Worm (Caenorhabditis elegans): ENCODE results near the gene F52D2.6.

The F52D2.6 gene

DNA sequence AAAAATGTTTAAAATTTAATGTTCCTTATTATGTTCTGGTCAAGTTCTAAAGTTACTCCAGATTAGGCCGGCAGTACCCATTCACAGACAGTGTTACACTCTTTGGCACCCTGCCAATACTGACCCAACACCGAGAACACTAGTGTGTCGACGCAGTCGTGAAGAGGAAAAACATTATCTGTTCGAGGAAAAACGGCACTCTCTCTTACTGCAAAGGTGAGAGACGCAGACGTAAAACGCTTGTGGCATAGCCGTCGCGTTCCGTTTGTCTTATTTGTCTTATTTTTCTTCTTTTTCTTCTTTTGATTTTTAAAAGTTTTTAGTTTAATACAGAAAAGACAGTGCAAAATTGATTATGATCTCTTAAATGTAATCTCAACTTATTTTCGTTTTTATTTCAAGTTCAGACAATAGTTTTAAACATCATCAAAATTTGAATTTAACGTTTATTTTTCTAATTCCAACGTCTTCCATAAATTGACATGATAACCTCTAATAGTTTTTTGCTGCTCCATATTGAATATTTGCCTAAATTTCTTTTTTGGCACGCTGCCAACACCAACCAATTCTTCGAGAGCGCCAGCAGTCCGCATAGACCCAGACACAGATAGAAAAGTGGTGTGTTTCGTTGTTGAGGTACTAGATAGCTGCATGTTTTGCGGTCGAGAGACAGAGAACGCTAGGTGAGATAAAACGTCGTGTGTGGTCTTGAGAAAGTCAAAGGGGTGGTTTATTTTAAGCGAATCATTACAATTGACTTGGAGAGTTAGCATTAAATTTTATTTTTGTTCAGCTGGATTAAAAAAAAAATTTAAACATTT, 14.7 kb upstream of the F52D2.6 start (continued):
- TF ChIP-seq ceh-39 (tag; optimal IDR thresholded peaks at IDR 0.05): no peak

DNA sequence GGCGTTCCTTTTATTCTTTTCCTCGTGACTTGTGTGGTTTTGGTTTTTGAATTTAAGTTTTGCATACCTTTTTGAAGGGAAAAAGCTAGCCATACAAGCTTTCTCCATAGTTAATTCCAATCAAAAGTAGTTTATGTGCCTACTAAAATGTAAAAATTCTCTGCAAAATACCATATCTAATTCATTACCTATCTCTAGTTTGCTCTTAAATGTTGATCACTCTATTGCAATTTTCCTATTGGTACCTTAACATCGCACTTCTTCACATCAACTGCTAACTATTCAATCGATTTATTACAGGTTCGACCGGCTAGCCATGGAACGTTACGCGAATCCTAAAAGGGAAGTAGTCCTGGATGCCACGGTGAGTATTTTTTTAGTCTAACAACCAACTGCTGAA, 13.5 kb upstream of the F52D2.6 start, which contains the start of gene F52D2.7:
TSS of gene F52D2.7 (plus strand) at position 301 of the 400 bp plus-strand sequence.
- TF ChIP-seq unc-120 (tag; optimal IDR thresholded peaks at IDR 0.05; ENCODE audit: poor library complexity, severe bottlenecking) (no peak), tbx-8 (GFP tag; optimal IDR thresholded peaks at IDR 0.05) (no peak), unc-39 (tag; optimal IDR thresholded peaks at IDR 0.05) (no peak), flh-1 (GFP tag; optimal IDR thresholded peaks at IDR 0.05) (no peak), pha-4 (tag; optimal IDR thresholded peaks at IDR 0.05) (no peak)

DNA sequence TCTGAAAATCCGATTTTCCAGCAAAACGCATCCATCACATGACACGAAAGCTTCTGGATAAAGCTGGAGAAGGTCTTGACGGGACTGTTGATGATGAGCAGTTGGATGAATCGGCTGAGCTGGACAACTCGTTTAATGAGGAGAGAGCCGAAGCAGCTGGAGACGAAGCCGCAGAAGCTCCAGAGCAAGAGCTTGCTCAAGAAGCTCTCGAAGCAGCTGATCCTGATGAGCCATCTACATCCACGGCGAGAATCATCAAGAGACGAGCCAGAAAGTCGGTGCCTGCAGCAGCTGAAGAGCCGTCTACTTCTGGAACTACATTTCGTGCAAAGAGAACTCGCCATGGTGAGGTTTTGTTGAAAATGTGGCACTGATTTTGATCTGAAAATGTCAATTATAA, 11.4 kb upstream of the F52D2.6 start:
- TF ChIP-seq snpc-4 (tag; optimal IDR thresholded peaks at IDR 0.05): no peak
- no peak for TF ChIP-seq nhr-12 (tag; optimal IDR thresholded peaks at IDR 0.05)
- no peak for TF ChIP-seq M03D4.4 (tag; optimal IDR thresholded peaks at IDR 0.05)
- no peak for TF ChIP-seq mls-2 (tag; optimal IDR thresholded peaks at IDR 0.05)
- no peak for TF ChIP-seq unc-120 (tag; optimal IDR thresholded peaks at IDR 0.05; ENCODE audit: poor library complexity, severe bottlenecking)
- no peak for TF ChIP-seq ces-1 (GFP tag; optimal IDR thresholded peaks at IDR 0.05)
- no peak for TF ChIP-seq blmp-1 (tag; optimal IDR thresholded peaks at IDR 0.05)
- TF ChIP-seq ceh-83 (GFP tag; optimal IDR thresholded peaks at IDR 0.05): no peak
- no peak for TF ChIP-seq ham-2 (GFP tag; optimal IDR thresholded peaks at IDR 0.05)
- no peak for TF ChIP-seq lsy-2 (tag; optimal IDR thresholded peaks at IDR 0.05)

DNA sequence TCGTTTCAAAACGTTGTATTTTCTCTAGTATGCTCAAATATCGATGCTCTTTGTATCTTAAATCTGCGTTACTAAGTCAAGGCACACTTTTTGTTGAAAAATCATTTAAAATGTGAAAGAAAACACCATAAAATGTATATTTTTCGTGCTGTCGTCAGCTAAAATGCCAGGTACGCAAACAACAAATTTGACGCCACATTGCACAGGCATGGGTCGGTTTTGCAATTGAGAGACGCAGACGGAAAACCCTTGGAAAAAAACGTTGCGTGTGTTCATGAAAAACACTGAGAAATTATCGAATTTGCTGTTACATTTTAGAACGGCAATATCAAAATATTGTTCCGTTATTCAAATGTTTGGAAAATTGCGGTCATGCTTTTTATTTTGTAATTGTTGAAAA, 11.0 kb upstream of the F52D2.6 start:
- TF ChIP-seq lin-13 (tag; optimal IDR thresholded peaks at IDR 0.05): peak; percentile 25
- peak; percentile 40 for TF ChIP-seq nhr-237 (tag; optimal IDR thresholded peaks at IDR 0.05)
- TF ChIP-seq ceh-43 (GFP tag; optimal IDR thresholded peaks at IDR 0.05): no peak
- TF ChIP-seq elt-3 (tag; optimal IDR thresholded peaks at IDR 0.05): no peak
- no peak for TF ChIP-seq hlh-1 (tag; optimal IDR thresholded peaks at IDR 0.05)
- TF ChIP-seq pha-4 (tag; optimal IDR thresholded peaks at IDR 0.05): peak; percentile 11
- no peak for TF ChIP-seq zip-8 (tag; optimal IDR thresholded peaks at IDR 0.05)
- peak; percentile 67 for TF ChIP-seq mep-1 (tag; optimal IDR thresholded peaks at IDR 0.05)
- TF ChIP-seq ces-1 (GFP tag; optimal IDR thresholded peaks at IDR 0.05): peak; percentile 21
- no peak for TF ChIP-seq M03D4.4 (tag; optimal IDR thresholded peaks at IDR 0.05)
- no peak for TF ChIP-seq mab-5 (tag; optimal IDR thresholded peaks at IDR 0.05)

DNA sequence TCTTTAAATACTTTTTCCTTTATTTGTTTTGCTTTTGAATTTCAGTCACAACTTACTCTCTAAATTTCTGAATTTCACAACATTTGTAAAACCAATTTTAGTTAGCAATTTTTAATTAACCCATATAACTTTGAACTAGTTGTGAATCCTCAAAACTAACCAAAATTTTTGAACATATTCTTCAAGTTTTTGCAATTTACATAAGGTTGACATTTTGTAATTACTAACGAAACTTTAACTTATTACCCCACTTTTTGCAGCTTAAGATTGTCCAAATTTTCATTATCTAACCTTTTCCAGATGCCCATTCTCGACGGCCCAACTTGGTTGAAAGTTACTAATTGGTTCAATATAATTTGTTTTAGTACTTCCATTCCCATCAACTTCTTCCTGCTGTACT, 6.2 kb upstream of the F52D2.6 start, which contains the start of gene str-79:
TSS of gene str-79 (plus strand) at position 301 of the 400 bp plus-strand sequence.
- no peak for TF ChIP-seq blmp-1 (tag; optimal IDR thresholded peaks at IDR 0.05)
- TF ChIP-seq lsy-2 (tag; optimal IDR thresholded peaks at IDR 0.05): no peak

DNA sequence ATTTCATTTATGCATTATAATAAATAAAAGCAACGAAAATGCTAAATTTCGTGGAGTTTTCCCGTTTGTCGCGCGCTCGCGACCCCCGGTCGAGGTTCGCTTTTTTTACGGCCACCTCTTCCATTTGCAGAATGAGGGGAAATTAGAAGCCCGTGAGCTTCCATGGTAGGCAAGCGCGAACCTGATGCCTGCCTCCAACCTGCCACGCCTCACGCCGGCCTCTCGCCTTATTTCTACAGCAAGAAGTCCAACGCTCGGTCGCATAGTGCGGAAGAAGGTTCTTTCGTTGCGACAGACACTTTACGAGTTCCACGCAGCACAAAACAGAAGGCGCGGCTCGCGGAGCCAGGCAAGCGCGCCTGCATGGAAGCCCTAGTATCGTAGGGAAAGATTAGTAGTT, 4.1 kb upstream of the F52D2.6 start:
- TF ChIP-seq ces-1 (GFP tag; optimal IDR thresholded peaks at IDR 0.05) (no peak), cnd-1 (tag; optimal IDR thresholded peaks at IDR 0.05) (no peak), ceh-83 (GFP tag; optimal IDR thresholded peaks at IDR 0.05) (no peak), snpc-4 (tag; optimal IDR thresholded peaks at IDR 0.05) (no peak), unc-120 (tag; optimal IDR thresholded peaks at IDR 0.05; ENCODE audit: poor library complexity, severe bottlenecking) (no peak), lsy-2 (tag; optimal IDR thresholded peaks at IDR 0.05) (no peak)

DNA sequence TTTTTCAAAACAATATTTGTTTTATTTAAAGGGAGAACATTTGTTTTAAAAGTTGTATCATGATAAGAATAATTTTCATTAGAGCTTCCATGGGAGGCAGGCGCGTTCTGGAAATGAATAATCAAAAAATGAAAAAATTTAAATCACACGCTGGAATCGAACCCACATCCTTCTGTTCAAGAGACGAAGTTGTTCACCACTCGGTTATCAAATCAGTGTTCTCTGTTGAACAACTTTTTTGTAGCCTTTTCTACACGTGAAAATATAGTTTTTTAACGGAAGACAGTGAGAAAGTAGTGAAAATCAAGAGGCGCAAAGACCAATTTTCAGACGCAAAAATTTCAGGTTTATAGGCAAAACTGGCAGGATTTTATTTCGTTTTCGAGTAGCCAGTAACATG, 3.0 kb upstream of the F52D2.6 start:
- TF ChIP-seq flh-1 (GFP tag; optimal IDR thresholded peaks at IDR 0.05) (no peak), sem-2 (GFP tag; optimal IDR thresholded peaks at IDR 0.05) (no peak), unc-39 (tag; optimal IDR thresholded peaks at IDR 0.05) (no peak), mep-1 (tag; optimal IDR thresholded peaks at IDR 0.05) (no peak), mls-2 (tag; optimal IDR thresholded peaks at IDR 0.05) (no peak), pha-4 (tag; optimal IDR thresholded peaks at IDR 0.05) (no peak), elt-1 (tag; optimal IDR thresholded peaks at IDR 0.05; ENCODE audit: borderline replicate concordance, insufficient read depth) (no peak)

All from whole organism, mixed stage, embryonic.